Fruit fly (Drosophila melanogaster) whole organism, wandering third instar larva: ENCODE measurements around the gene BtbVII.

Experiments used
- Dfd ChIP-seq: fragments of >200 bp; optimal IDR thresholded peaks from 2 replicates; lab custom pipeline; 2017; ENCODE audit warnings: missing biosample characterization, missing genetic modification characterization
- GATAd ChIP-seq: sonication (Bioruptor generic); optimal IDR thresholded peaks from 2 replicates; lab custom pipeline; 2016; ENCODE audit warnings: missing biosample characterization, missing genetic modification characterization
- Hr78 ChIP-seq: fragments of >200 bp; optimal IDR thresholded peaks from 2 replicates; lab custom pipeline; 2017; ENCODE audit warnings: missing biosample characterization, missing genetic modification characterization
- OdsH ChIP-seq: fragments of 200-800 bp; sonication (Bioruptor generic); optimal IDR thresholded peaks from 2 replicates; lab custom pipeline; 2016; ENCODE audit warnings: missing biosample characterization, mild to moderate bottlenecking, missing genetic modification characterization
- br ChIP-seq: fragments of 200-800 bp; sonication (Bioruptor generic); optimal IDR thresholded peaks from 2 replicates; lab custom pipeline; 2016; ENCODE audit warnings: missing biosample characterization, missing genetic modification characterization
- foxo ChIP-seq, 2 experiments: fragments of 200-800 bp; sonication (Bioruptor generic); optimal IDR thresholded peaks; 2 replicates in 1 of 2; 3 replicates in 1 of 2; lab custom pipeline; 2016 to 2017; ENCODE audit warnings: missing biosample characterization in 2 of 2, missing genetic modification characterization in 2 of 2
- fru ChIP-seq: fragments of 200-800 bp; sonication (Bioruptor generic); optimal IDR thresholded peaks from 3 replicates; lab custom pipeline; 2016; ENCODE audit warnings: missing biosample characterization, mild to moderate bottlenecking, missing genetic modification characterization
- jim ChIP-seq: fragments of 175-275, 200-325 bp; sonication (Bioruptor generic); optimal IDR thresholded peaks from 2 replicates; lab custom pipeline; 2016; ENCODE audit warnings: missing biosample characterization, mild to moderate bottlenecking, missing genetic modification characterization
- lola ChIP-seq: fragments of >200 bp; optimal IDR thresholded peaks from 2 replicates; lab custom pipeline; 2017; ENCODE audit warnings: missing biosample characterization, missing genetic modification characterization
- pan ChIP-seq: fragments of >200 bp; optimal IDR thresholded peaks from 2 replicates; lab custom pipeline; 2017

DNA sequence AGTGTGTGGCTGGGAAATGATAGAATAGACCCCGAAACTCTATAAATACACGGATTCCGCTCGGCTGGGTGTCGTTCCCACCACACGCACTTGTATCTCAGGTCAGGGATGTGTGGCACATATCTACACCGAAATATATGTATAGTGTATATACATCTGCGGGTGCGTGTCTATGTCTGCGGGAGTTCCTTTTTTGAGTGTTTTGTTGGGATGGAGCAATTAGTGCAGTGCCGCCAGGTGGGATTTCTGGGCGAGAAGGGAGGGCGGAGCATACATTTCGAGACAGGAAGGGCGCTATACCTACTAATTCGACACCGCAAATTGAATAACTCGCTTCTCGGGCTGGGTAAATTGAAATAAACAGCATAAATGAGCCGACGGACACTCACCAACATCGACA lies 22.0 kb upstream of the BtbVII start:
- TF ChIP-seq OdsH (GFP tag; lab: Kevin White, UChicago) (no peak), pan (lab: Kevin White, UChicago) (no peak), Hr78 (no peak), lola (GFP tag; lab: Kevin White, UChicago) (no peak), Dfd (no peak), br (GFP tag; lab: Kevin White, UChicago) (no peak), foxo (GFP tag; optimal IDR thresholded peaks at IDR 0.05; lab: Kevin White, UChicago) (no peak), GATAd (GFP tag; lab: Kevin White, UChicago) (no peak), jim (GFP tag; lab: Kevin White, UChicago) (no peak), fru (GFP tag; lab: Kevin White, UChicago) (no peak)
